Worm (Caenorhabditis elegans) whole organism, L3 larva: ENCODE data around the gene C14A4.6.

Source experiments
- R02D3.7 ChIP-seq: fragments of 150-350 bp; optimal IDR thresholded peaks from 2 replicates; lab custom pipeline; 2014; ENCODE audit warnings: missing biosample characterization, missing genetic modification characterization
- ZK546.5 ChIP-seq: sonication (generic microtip); optimal IDR thresholded peaks from 2 replicates; lab custom pipeline; 2017; ENCODE audit warnings: missing biosample characterization, missing genetic modification characterization
- aly-2 ChIP-seq: fragments of 150-350 bp; optimal IDR thresholded peaks from 2 replicates; lab custom pipeline; 2014; ENCODE audit warnings: missing biosample characterization, missing genetic modification characterization
- ama-1 ChIP-seq: fragments of 150-350 bp; optimal IDR thresholded peaks from 2 replicates; lab custom pipeline; 2018
- ceh-16 ChIP-seq: sonication (generic microtip); optimal IDR thresholded peaks from 2 replicates; lab custom pipeline; 2017; ENCODE audit warnings: missing biosample characterization, missing genetic modification characterization
- ceh-9 ChIP-seq: sonication (generic microtip); optimal IDR thresholded peaks from 2 replicates; lab custom pipeline; 2018; ENCODE audit warnings: missing biosample characterization, missing genetic modification characterization
- daf-12 ChIP-seq: fragments of 150-350 bp; optimal IDR thresholded peaks from 2 replicates; lab custom pipeline; 2014; ENCODE audit warnings: missing biosample characterization, missing genetic modification reagents, missing genetic modification characterization
- egl-27 ChIP-seq: sonication (generic microtip); optimal IDR thresholded peaks from 4 replicates; lab custom pipeline; 2017; ENCODE audit warnings: missing biosample characterization, missing genetic modification reagents, missing genetic modification characterization
- elt-1 ChIP-seq: fragments of 150-350 bp; optimal IDR thresholded peaks from 2 replicates; lab custom pipeline; 2014; ENCODE audit warnings: missing biosample characterization, missing genetic modification characterization
- elt-2 ChIP-seq: sonication (generic microtip); optimal IDR thresholded peaks from 2 replicates; lab custom pipeline; 2016; ENCODE audit warnings: missing genetic modification reagents, mild to moderate bottlenecking, missing genetic modification characterization, missing compliant biosample characterization
- elt-3 ChIP-seq, 3 experiments: fragments of 150-350 bp in 1 of 3; sonication (generic microtip) in 2 of 3; optimal IDR thresholded peaks; 2 replicates in 2 of 3; 4 replicates in 1 of 3; lab custom pipeline; 2014 to 2017; ENCODE audit warnings: missing biosample characterization in 3 of 3, missing genetic modification characterization in 3 of 3
- eor-1 ChIP-seq, 2 experiments: fragments of 150-350 bp; optimal IDR thresholded peaks; 2 replicates each; lab custom pipeline; 2014 to 2018; ENCODE audit warnings: missing biosample characterization in 2 of 2, missing genetic modification characterization in 2 of 2
- fkh-10 ChIP-seq: sonication (generic microtip); optimal IDR thresholded peaks from 2 replicates; lab custom pipeline; 2017; ENCODE audit warnings: missing biosample characterization, missing genetic modification reagents, missing genetic modification characterization
- fos-1 ChIP-seq: fragments of 150-350 bp; optimal IDR thresholded peaks from 2 replicates; lab custom pipeline; 2014; ENCODE audit warnings: missing biosample characterization, missing genetic modification characterization
- jun-1 ChIP-seq: fragments of 150-350 bp; optimal IDR thresholded peaks from 2 replicates; lab custom pipeline; 2014; ENCODE audit warnings: missing biosample characterization, missing genetic modification reagents, missing genetic modification characterization
- lin-15B ChIP-seq: fragments of 150-350 bp; optimal IDR thresholded peaks from 2 replicates; lab custom pipeline; 2014; ENCODE audit warnings: missing biosample characterization, missing genetic modification characterization
- lin-39 ChIP-seq: fragments of 150-350 bp; optimal IDR thresholded peaks from 2 replicates; lab custom pipeline; 2018; ENCODE audit warnings: missing biosample characterization, missing genetic modification reagents, missing genetic modification characterization
- lsy-12 ChIP-seq: sonication (generic microtip); optimal IDR thresholded peaks from 2 replicates; lab custom pipeline; 2016; ENCODE audit warnings: mild to moderate bottlenecking, missing genetic modification characterization, missing compliant biosample characterization
- mdl-1 ChIP-seq: fragments of 150-350 bp; optimal IDR thresholded peaks from 2 replicates; lab custom pipeline; 2014; ENCODE audit warnings: missing biosample characterization, missing genetic modification characterization
- nfya-1 ChIP-seq: sonication (generic microtip); optimal IDR thresholded peaks from 2 replicates; lab custom pipeline; 2017; ENCODE audit warnings: missing genetic modification characterization, mild to moderate bottlenecking, missing compliant biosample characterization, antibody characterized with exemption, moderate library complexity; ENCODE audit not compliant: insufficient read depth
- nhr-11 ChIP-seq: fragments of 150-350 bp; optimal IDR thresholded peaks from 2 replicates; lab custom pipeline; 2014; ENCODE audit warnings: missing biosample characterization, missing genetic modification characterization
- nhr-12 ChIP-seq: fragments of 150-350 bp; optimal IDR thresholded peaks from 2 replicates; lab custom pipeline; 2014; ENCODE audit warnings: missing biosample characterization, missing genetic modification characterization
- nhr-25 ChIP-seq: sonication (generic microtip); optimal IDR thresholded peaks from 2 replicates; lab custom pipeline; 2017; ENCODE audit warnings: missing biosample characterization, missing genetic modification characterization
- nhr-43 ChIP-seq: sonication (generic microtip); optimal IDR thresholded peaks from 2 replicates; lab custom pipeline; 2016; ENCODE audit warnings: mild to moderate bottlenecking, missing genetic modification characterization, missing compliant biosample characterization; ENCODE audit not compliant: poor library complexity, severe bottlenecking
- nhr-77 ChIP-seq: fragments of 150-350 bp; optimal IDR thresholded peaks from 2 replicates; lab custom pipeline; 2014; ENCODE audit warnings: missing biosample characterization, missing genetic modification characterization
- pqm-1 ChIP-seq: fragments of 150-350 bp; optimal IDR thresholded peaks from 2 replicates; lab custom pipeline; 2017; ENCODE audit warnings: missing biosample characterization, missing genetic modification characterization, inconsistent platforms
- unc-39 ChIP-seq: sonication (generic microtip); optimal IDR thresholded peaks from 4 replicates; lab custom pipeline; 2017; ENCODE audit warnings: missing biosample characterization, missing genetic modification characterization
- unc-62 ChIP-seq: fragments of 150-350 bp; sonication (generic microtip); optimal IDR thresholded peaks from 4 replicates; lab custom pipeline; 2014; ENCODE audit warnings: missing biosample characterization, missing genetic modification reagents, missing genetic modification characterization
- zag-1 ChIP-seq: fragments of 150-350 bp; optimal IDR thresholded peaks from 2 replicates; lab custom pipeline; 2014; ENCODE audit warnings: missing biosample characterization, missing genetic modification characterization
- ztf-4 ChIP-seq: fragments of 150-350 bp; optimal IDR thresholded peaks from 2 replicates; lab custom pipeline; 2014; ENCODE audit warnings: missing biosample characterization, missing genetic modification characterization

The C14A4.6 gene

DNA sequence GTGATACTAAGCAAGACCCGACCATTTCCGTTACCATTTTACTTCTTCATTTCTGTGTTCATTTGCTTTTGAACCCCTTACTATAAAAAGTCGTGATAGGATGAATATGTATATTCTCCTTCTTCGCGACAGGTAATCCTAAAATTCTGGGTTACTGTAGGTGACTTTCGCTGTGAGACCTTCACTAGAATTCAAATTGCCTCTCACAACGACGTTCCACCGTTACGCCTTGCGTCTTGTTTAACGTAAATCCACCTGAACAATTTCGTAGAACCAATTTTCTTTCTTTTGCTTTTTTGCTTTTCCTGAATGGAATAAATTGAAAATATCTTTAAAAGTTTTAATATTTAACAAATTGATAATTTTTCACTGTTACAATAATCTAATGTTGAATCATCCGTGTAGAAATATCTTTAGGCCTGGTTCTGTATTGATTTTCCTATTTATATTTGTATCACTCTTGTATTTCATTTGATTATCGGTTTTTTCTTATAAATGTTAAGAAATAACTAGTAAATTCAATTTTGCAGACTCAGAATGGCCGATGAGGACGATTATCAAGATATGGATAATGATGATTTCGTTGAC, 15.6 kb downstream of the C14A4.6 start, which contains the start of gene rpb-6:
Gene rpb-6, plus strand, starts transcription at position 538 of the 588 bp plus-strand sequence.
- no peak for TF ChIP-seq zag-1
- TF ChIP-seq elt-2 (tag; lab: Kevin White, UChicago): no peak
- TF ChIP-seq nhr-11 (tag; lab: Kevin White, UChicago): no peak
- TF ChIP-seq nfya-1 (tag; lab: Kevin White, UChicago): no peak
- peak; percentile 39 for TF ChIP-seq lin-15B
- TF ChIP-seq nhr-25: peak; percentile 10
- no peak for TF ChIP-seq ZK546.5
- TF ChIP-seq R02D3.7: peak; percentile 66
- no peak for TF ChIP-seq mdl-1 (tag; lab: Kevin White, UChicago)
- TF ChIP-seq aly-2: no peak

DNA sequence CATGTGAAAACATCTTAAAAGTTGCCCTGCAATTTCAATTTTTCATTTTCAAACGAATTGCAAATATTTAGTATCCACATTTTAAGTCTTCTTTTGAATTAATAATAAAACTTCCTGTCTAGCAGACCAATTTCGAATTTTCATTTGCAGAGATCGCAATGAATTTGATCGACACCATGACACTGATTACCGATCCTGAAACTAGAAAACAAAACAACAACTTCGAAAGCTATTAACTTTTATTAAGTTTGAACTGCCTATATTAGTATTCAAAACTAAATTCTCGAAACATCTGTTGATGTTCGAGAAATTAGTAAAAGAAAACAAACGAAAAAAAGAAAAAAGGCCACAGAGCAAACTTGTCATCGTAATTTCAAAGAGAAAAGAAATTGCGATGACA, 20.4 kb downstream of the C14A4.6 start:
- TF ChIP-seq unc-39 (tag; lab: Kevin White, UChicago) (no peak), nhr-12 (tag; lab: Kevin White, UChicago) (no peak), fos-1 (tag; lab: Kevin White, UChicago) (no peak), lin-39 (tag; lab: Kevin White, UChicago) (no peak), elt-3 (tag; optimal IDR thresholded peaks at IDR 0.05; lab: Kevin White, UChicago) (no peak), egl-27 (tag; lab: Kevin White, UChicago) (no peak), eor-1 (tag; optimal IDR thresholded peaks at IDR 0.05; lab: Kevin White, UChicago) (no peak), aly-2 (no peak), unc-62 (GFP tag; lab: Kevin White, UChicago) (no peak), pqm-1 (tag; lab: Kevin White, UChicago) (no peak), nhr-77 (tag; lab: Kevin White, UChicago) (no peak), R02D3.7 (no peak), ama-1 (lab: Kevin White, UChicago) (no peak), elt-1 (tag; lab: Kevin White, UChicago) (no peak), jun-1 (no peak), lin-15B (no peak), nhr-11 (tag; lab: Kevin White, UChicago) (no peak)

DNA sequence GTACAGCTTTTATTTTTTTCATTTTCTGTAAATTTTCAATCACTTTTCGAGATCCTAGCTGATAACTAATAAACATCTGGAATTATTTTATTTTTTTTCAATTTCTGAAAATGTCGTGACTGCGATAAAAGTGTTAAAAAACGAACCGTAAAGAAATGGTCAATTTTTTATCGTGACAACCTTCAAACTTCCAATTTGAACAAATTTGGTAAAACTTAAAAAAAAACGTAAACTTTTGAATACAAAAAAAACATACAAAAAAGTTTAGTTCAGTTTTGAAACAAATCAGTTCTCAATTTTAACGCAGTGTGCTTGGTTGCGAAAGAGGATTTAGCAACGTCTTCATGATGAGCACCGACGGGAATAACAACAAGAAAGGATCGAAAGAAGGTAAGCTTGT, 22.6 kb downstream of the C14A4.6 start, which contains the start of gene C06A1.3:
Gene C06A1.3, plus strand, starts transcription at position 301 of the 400 bp plus-strand sequence.
- TF ChIP-seq ceh-9 (tag; lab: Kevin White, UChicago) (no peak), ztf-4 (no peak), lsy-12 (tag; lab: Kevin White, UChicago) (no peak)

DNA sequence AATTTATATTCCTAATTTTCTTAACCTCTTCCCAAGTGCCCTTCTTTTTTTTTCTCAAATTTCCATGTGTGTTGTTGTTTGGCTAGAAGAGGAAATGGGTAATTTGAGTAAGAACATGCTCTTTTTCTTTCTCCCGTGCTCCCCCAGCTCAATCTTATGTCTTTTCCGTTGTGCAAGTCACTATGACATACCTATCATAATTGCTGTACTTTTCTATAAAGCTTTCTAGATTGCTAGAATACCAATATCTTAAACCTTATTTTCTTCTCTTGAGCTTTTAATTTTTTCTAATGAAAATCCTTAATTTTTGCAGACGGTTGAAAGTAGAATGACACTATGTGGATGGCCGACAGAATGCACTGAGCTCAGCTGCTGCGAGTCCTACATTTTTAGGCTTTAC, 24.3 kb downstream of the C14A4.6 start, which contains the start of gene txt-13:
Gene txt-13, plus strand, starts transcription at position 301 of the 400 bp plus-strand sequence.
- no peak for TF ChIP-seq daf-12 (tag; lab: Kevin White, UChicago)
- no peak for TF ChIP-seq lin-15B
- no peak for TF ChIP-seq elt-3 (tag; optimal IDR thresholded peaks at IDR 0.05; lab: Kevin White, UChicago)

DNA sequence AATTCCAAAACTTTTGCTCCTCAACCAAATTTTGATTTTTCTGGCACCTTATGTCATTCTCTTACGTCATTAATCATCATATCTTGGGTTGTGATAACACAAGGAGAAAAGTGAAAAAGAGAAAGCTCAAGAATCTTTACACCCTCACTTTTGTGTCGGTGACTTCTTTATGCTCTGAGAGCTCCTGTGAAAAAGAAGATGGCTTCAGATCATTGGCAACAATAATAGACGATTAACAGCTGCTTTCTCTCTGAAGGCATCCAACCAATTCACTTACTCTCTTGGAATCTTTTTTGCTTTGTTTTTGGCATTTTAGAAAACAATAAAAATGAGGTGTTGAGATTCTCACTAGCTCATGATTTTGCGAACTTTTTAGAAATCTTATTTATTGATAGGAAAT, 25.1 kb downstream of the C14A4.6 start:
- TF ChIP-seq nfya-1 (tag; lab: Kevin White, UChicago): peak; percentile 18
- TF ChIP-seq zag-1: no peak
- no peak for TF ChIP-seq fos-1 (tag; lab: Kevin White, UChicago)
- no peak for TF ChIP-seq R02D3.7
- peak; percentile 49 for TF ChIP-seq nhr-11 (tag; lab: Kevin White, UChicago)
- TF ChIP-seq, all 47 proteins: peak for 2

DNA sequence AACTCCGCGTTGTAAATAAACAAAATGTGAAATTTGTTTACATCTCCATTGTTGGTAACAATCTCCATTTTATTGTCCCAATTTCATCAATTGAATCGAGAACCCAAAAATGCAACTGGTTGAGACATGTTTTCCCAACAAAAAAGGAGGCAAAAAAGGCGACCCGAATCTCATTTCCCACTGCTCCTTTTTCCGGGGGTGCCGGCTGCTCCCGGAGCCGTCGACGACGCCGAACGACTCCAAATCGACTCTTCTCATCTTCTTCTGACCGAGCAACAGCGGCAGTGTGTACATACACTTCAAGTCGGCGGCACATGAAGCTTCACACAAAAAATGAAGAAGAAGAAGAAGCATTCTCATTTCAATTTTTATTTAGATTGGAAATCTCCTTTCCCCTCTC, 28.1 kb downstream of the C14A4.6 start:
- peak; percentile 9 for TF ChIP-seq fkh-10 (GFP tag; lab: Kevin White, UChicago)
- TF ChIP-seq ceh-16: no peak
- no peak for TF ChIP-seq fos-1 (tag; lab: Kevin White, UChicago)
- TF ChIP-seq, all 47 proteins: peak for 1

DNA sequence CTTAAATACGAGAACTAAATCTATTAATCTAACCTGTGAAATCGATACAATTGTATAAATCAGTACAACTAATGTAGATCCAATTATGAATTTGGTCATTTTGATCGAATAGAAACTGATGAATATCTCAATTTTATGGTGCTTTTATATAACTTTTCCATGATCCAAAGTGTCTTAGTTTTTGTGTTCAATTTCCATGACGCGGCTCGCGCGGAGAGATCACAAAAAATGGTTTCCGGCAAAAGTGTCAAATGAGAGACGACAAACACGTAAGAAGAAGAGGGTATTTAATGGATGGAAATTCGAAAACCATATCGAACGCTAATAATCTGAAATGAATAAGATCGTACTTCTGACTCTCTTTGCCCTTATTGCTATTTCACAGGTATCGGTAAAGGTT, 30.0 kb downstream of the C14A4.6 start, which contains the start of the genes C06A1.6 and C06A1.7:
Gene C06A1.6, minus strand, starts transcription at position 101 of the 400 bp plus-strand sequence.
Gene C06A1.7, plus strand, starts transcription at position 314 of the 400 bp plus-strand sequence.
- TF ChIP-seq nhr-43: no peak
